Fruit fly (Drosophila melanogaster) whole organism, embryonic: ENCODE results near the gene CG9133.

Source experiments
- Atf6 ChIP-seq: fragments of 200-800 bp; sonication (Bioruptor generic); IDR thresholded peaks from 2 replicates; pipeline ENCODE4 v1.3.6; 2022; ENCODE audit warnings: missing biosample characterization, missing genetic modification characterization
- CG10274 ChIP-seq: fragments of 200-800 bp; sonication (Bioruptor generic); optimal IDR thresholded peaks from 3 replicates; lab custom pipeline; 2017; ENCODE audit warnings: missing biosample characterization, mild to moderate bottlenecking, missing genetic modification characterization
- CG10366 ChIP-seq: fragments of 200-800 bp; sonication (Bioruptor generic); IDR thresholded peaks from 2 replicates; pipeline ENCODE4 v1.3.6; 2022; ENCODE audit warnings: missing biosample characterization, missing genetic modification characterization
- CG10431 ChIP-seq: fragments of 200-800 bp; sonication (Bioruptor generic); optimal IDR thresholded peaks from 3 replicates; lab custom pipeline; 2018; ENCODE audit warnings: missing biosample characterization, mild to moderate bottlenecking, missing genetic modification characterization
- CG11093 ChIP-seq: fragments of 200-800 bp; sonication (Bioruptor generic); IDR thresholded peaks from 3 replicates; pipeline ENCODE4 v1.3.6; 2022; ENCODE audit warnings: missing biosample characterization, missing genetic modification characterization
- CG11398 ChIP-seq: fragments of 200-800 bp; sonication (Bioruptor generic); optimal IDR thresholded peaks from 2 replicates; lab custom pipeline; 2016; ENCODE audit warnings: missing biosample characterization, missing genetic modification characterization
- CG12071 ChIP-seq: fragments of 200-800 bp; sonication (Bioruptor generic); optimal IDR thresholded peaks from 3 replicates; lab custom pipeline; 2018; ENCODE audit warnings: missing biosample characterization, mild to moderate bottlenecking, missing genetic modification characterization
- CG12219 ChIP-seq: fragments of 200-800 bp; sonication (Bioruptor generic); optimal IDR thresholded peaks from 3 replicates; lab custom pipeline; 2018; ENCODE audit warnings: missing biosample characterization, mild to moderate bottlenecking, missing genetic modification characterization
- CG1233 ChIP-seq: fragments of 200-800 bp; sonication (Bioruptor generic); optimal IDR thresholded peaks from 4 replicates; lab custom pipeline; 2018; ENCODE audit warnings: missing biosample characterization, mild to moderate bottlenecking, missing genetic modification characterization
- CG14050 ChIP-seq: fragments of 200-800 bp; sonication (Bioruptor generic); IDR thresholded peaks from 3 replicates; pipeline ENCODE4 v1.3.6; 2022; ENCODE audit warnings: missing biosample characterization, missing genetic modification characterization
- CG17612 ChIP-seq: fragments of 200-800 bp; sonication (Bioruptor generic); IDR thresholded peaks from 2 replicates; pipeline ENCODE4 v1.3.6; 2022; ENCODE audit warnings: missing biosample characterization, missing genetic modification characterization
- CG18476 ChIP-seq: fragments of 200-800 bp; sonication (Bioruptor generic); optimal IDR thresholded peaks from 2 replicates; lab custom pipeline; 2016; ENCODE audit warnings: missing biosample characterization, mild to moderate bottlenecking, missing genetic modification characterization
- CG18619 ChIP-seq: fragments of 200-800 bp; sonication (Bioruptor generic); optimal IDR thresholded peaks from 3 replicates; lab custom pipeline; 2017; ENCODE audit warnings: missing biosample characterization, mild to moderate bottlenecking, missing genetic modification characterization
- CG2116 ChIP-seq: fragments of 200-800 bp; sonication (Bioruptor generic); optimal IDR thresholded peaks from 3 replicates; lab custom pipeline; 2018; ENCODE audit warnings: missing biosample characterization, mild to moderate bottlenecking, missing genetic modification characterization
- CG2120 ChIP-seq: fragments of 200-800 bp; sonication (Bioruptor generic); optimal IDR thresholded peaks from 3 replicates; lab custom pipeline; 2016; ENCODE audit warnings: missing biosample characterization, missing genetic modification characterization
- CG2875 ChIP-seq: fragments of 200-800 bp; sonication (Bioruptor generic); optimal IDR thresholded peaks from 2 replicates; lab custom pipeline; 2017; ENCODE audit warnings: missing biosample characterization, mild to moderate bottlenecking, missing genetic modification characterization, missing genetic modification reagents
- CG3163 ChIP-seq: fragments of 200-800 bp; sonication (Bioruptor generic); optimal IDR thresholded peaks from 3 replicates; lab custom pipeline; 2016; ENCODE audit warnings: missing biosample characterization, missing genetic modification characterization
- CG32532 ChIP-seq: fragments of 200-800 bp; sonication (Bioruptor generic); IDR thresholded peaks from 2 replicates; pipeline ENCODE4 v1.3.6; 2022; ENCODE audit warnings: missing biosample characterization, missing genetic modification characterization
- CG3407 ChIP-seq: fragments of 200-800 bp; sonication (Bioruptor generic); optimal IDR thresholded peaks from 2 replicates; lab custom pipeline; 2018; ENCODE audit warnings: missing biosample characterization, mild to moderate bottlenecking, missing genetic modification characterization
- CG34422 ChIP-seq: fragments of 200-800 bp; sonication (Bioruptor generic); IDR thresholded peaks from 3 replicates; pipeline ENCODE4 v1.3.6; 2022; ENCODE audit warnings: missing biosample characterization, missing genetic modification characterization
- CG4854 ChIP-seq: fragments of 200-800 bp; sonication (Bioruptor generic); optimal IDR thresholded peaks from 2 replicates; lab custom pipeline; 2016; ENCODE audit warnings: missing biosample characterization, missing genetic modification characterization, inconsistent platforms
- CG5180 ChIP-seq: fragments of 200-800 bp; sonication (Bioruptor generic); optimal IDR thresholded peaks from 3 replicates; lab custom pipeline; 2017; ENCODE audit warnings: missing biosample characterization, missing genetic modification characterization, mild to moderate bottlenecking, moderate library complexity, missing genetic modification reagents
- CG5953 ChIP-seq: fragments of 200-800 bp; sonication (Bioruptor generic); IDR thresholded peaks from 2 replicates; pipeline ENCODE4 v1.3.6; 2022; ENCODE audit warnings: missing biosample characterization, missing genetic modification characterization
- CG6689 ChIP-seq: fragments of 200-800 bp; sonication (Bioruptor generic); IDR thresholded peaks from 2 replicates; pipeline ENCODE4 v1.3.6; 2022; ENCODE audit warnings: missing biosample characterization, missing genetic modification characterization
- Chrac-16 ChIP-seq: fragments of 200-800 bp; sonication (Bioruptor generic); optimal IDR thresholded peaks from 3 replicates; lab custom pipeline; 2016; ENCODE audit warnings: missing biosample characterization, missing genetic modification characterization
- HLH4C ChIP-seq: fragments of 200-800 bp; sonication (Bioruptor generic); IDR thresholded peaks from 3 replicates; pipeline ENCODE4 v1.3.6; 2022; ENCODE audit warnings: missing biosample characterization, missing genetic modification characterization; ENCODE audit not compliant: partially characterized antibody
- HLHmδ ChIP-seq: fragments of 200-800 bp; sonication (Bioruptor generic); optimal IDR thresholded peaks from 2 replicates; lab custom pipeline; 2018; ENCODE audit warnings: missing biosample characterization, mild to moderate bottlenecking, missing genetic modification characterization, moderate library complexity
- Hsf ChIP-seq: fragments of 200-800 bp; sonication (Bioruptor generic); optimal IDR thresholded peaks from 3 replicates; lab custom pipeline; 2016; ENCODE audit warnings: missing biosample characterization, missing genetic modification characterization
- MBD-R2 ChIP-seq: fragments of 200-800 bp; sonication (Bioruptor generic); IDR thresholded peaks from 2 replicates; pipeline ENCODE4 v1.3.6; 2022; ENCODE audit warnings: missing biosample characterization, missing genetic modification characterization
- Poxn ChIP-seq: fragments of 200-800 bp; sonication (Bioruptor generic); IDR thresholded peaks from 2 replicates; pipeline ENCODE4 v1.3.6; 2022; ENCODE audit warnings: missing biosample characterization, missing genetic modification characterization
- Rfx ChIP-seq: fragments of 200-800 bp; sonication (Bioruptor generic); IDR thresholded peaks from 2 replicates; pipeline ENCODE4 v1.3.6; 2022; ENCODE audit warnings: missing biosample characterization, missing genetic modification characterization
- Scr ChIP-seq: fragments of 200-800 bp; sonication (Bioruptor generic); IDR thresholded peaks from 2 replicates; pipeline ENCODE4 v1.3.6; 2022; ENCODE audit warnings: missing biosample characterization, missing genetic modification characterization; ENCODE audit not compliant: partially characterized antibody
- Xrp1 ChIP-seq: fragments of 200-800 bp; sonication (Bioruptor generic); IDR thresholded peaks from 2 replicates; pipeline ENCODE4 v1.3.6; 2022; ENCODE audit warnings: missing biosample characterization, missing genetic modification characterization
- ci ChIP-seq: fragments of 200-800 bp; sonication (Bioruptor generic); IDR thresholded peaks from 3 replicates; pipeline ENCODE4 v1.3.6; 2022; ENCODE audit warnings: missing biosample characterization, missing genetic modification characterization
- corto ChIP-seq: fragments of 200-800 bp; sonication (Bioruptor generic); optimal IDR thresholded peaks from 2 replicates; lab custom pipeline; 2016; ENCODE audit warnings: missing biosample characterization, mild to moderate bottlenecking, missing genetic modification characterization, moderate library complexity
- exex ChIP-seq: fragments of 200-800 bp; sonication (Bioruptor generic); optimal IDR thresholded peaks from 4 replicates; lab custom pipeline; 2018; ENCODE audit warnings: missing biosample characterization, mild to moderate bottlenecking, missing genetic modification characterization, moderate library complexity
- fd3F ChIP-seq: fragments of 200-800 bp; sonication (Bioruptor generic); optimal IDR thresholded peaks from 2 replicates; lab custom pipeline; 2018; ENCODE audit warnings: missing biosample characterization, mild to moderate bottlenecking, missing genetic modification characterization, moderate library complexity
- fru ChIP-seq: fragments of >200 bp; optimal IDR thresholded peaks from 2 replicates; lab custom pipeline; 2017
- ftz-f1 ChIP-seq: fragments of 200-800 bp; sonication (Bioruptor generic); optimal IDR thresholded peaks from 2 replicates; lab custom pipeline; 2016; ENCODE audit warnings: missing biosample characterization, missing genetic modification characterization
- fu2 ChIP-seq: fragments of 200-800 bp; sonication (Bioruptor generic); optimal IDR thresholded peaks from 2 replicates; lab custom pipeline; 2016; ENCODE audit warnings: missing biosample characterization, missing genetic modification characterization
- gce ChIP-seq: fragments of 200-800 bp; sonication (Bioruptor generic); IDR thresholded peaks from 3 replicates; pipeline ENCODE4 v1.3.6; 2022; ENCODE audit warnings: missing biosample characterization, missing genetic modification characterization
- gfzf ChIP-seq: fragments of 200-800 bp; sonication (Bioruptor generic); optimal IDR thresholded peaks from 2 replicates; lab custom pipeline; 2016; ENCODE audit warnings: missing biosample characterization, mild to moderate bottlenecking, missing genetic modification characterization, moderate library complexity
- grau ChIP-seq: fragments of 200-800 bp; optimal IDR thresholded peaks from 3 replicates; lab custom pipeline; 2019; ENCODE audit warnings: missing biosample characterization, mild to moderate bottlenecking, missing genetic modification characterization, moderate library complexity
- jing ChIP-seq: fragments of 200-800 bp; sonication (Bioruptor generic); optimal IDR thresholded peaks from 2 replicates; lab custom pipeline; 2018; ENCODE audit warnings: missing biosample characterization, mild to moderate bottlenecking, missing genetic modification characterization
- jumu ChIP-seq: fragments of 200-800 bp; sonication (Bioruptor generic); optimal IDR thresholded peaks from 3 replicates; lab custom pipeline; 2016; ENCODE audit warnings: missing biosample characterization, missing genetic modification characterization
- lov ChIP-seq, 2 experiments: fragments of 200-800 bp in 1 of 2; fragments of >200 bp in 1 of 2; sonication (Bioruptor generic) in 1 of 2; IDR thresholded peaks in 1 of 2; optimal IDR thresholded peaks in 1 of 2; 2 replicates in 1 of 2; 3 replicates in 1 of 2; pipeline versions ENCODE4 v1.3.6 to Lab custom; 2017 to 2022; ENCODE audit warnings: missing biosample characterization in 1 of 2, missing genetic modification characterization in 1 of 2
- luna ChIP-seq: fragments of 200-800 bp; sonication (Bioruptor generic); optimal IDR thresholded peaks from 2 replicates; lab custom pipeline; 2016; ENCODE audit warnings: missing biosample characterization, missing genetic modification characterization
- ssp ChIP-seq: fragments of 200-800 bp; sonication (Bioruptor generic); IDR thresholded peaks from 2 replicates; pipeline ENCODE4 v1.3.6; 2022; ENCODE audit warnings: missing biosample characterization, missing genetic modification characterization
- vvl ChIP-seq: fragments of 200-800 bp; sonication (Bioruptor generic); IDR thresholded peaks from 2 replicates; pipeline ENCODE4 v1.3.6; 2022; ENCODE audit warnings: missing biosample characterization, missing genetic modification characterization
- zen2 ChIP-seq: fragments of 200-800 bp; sonication (Bioruptor generic); IDR thresholded peaks from 3 replicates; pipeline ENCODE4 v1.3.6; 2022; ENCODE audit warnings: missing biosample characterization, missing genetic modification characterization; ENCODE audit not compliant: partially characterized antibody

Gene CG9133

dm6 chr3L:1247627-1248295 is 4.1 kb upstream of the CG9133 start, which contains the start of the genes Psf1 and Sac1 (continued):
- TF ChIP-seq grau (tag; lab: Kevin White, UChicago) (peak; percentile 58), jing (GFP tag; lab: Kevin White, UChicago) (no peak), gfzf (peak; percentile 56), CG11093 (GFP tag; lab: Robert Waterston, UW) (no peak), CG2120 (peak; percentile 78), corto (GFP tag; lab: Kevin White, UChicago) (no peak), Hsf (peak; percentile 57), CG34422 (GFP tag; lab: Robert Waterston, UW) (peak; percentile 58; the same call in 1 of the 3 replicates), ci (GFP tag; lab: Robert Waterston, UW) (0 out of 3 replicates have a peak, but pooled peaks have one; percentile 27), CG10431 (GFP tag; lab: Kevin White, UChicago) (no peak), HLHmδ (GFP tag; lab: Kevin White, UChicago) (no peak), Xrp1 (GFP tag; lab: Robert Waterston, UW) (peak; percentile 45; the same call in 1 of the 2 replicates), CG18619 (no peak), exex (tag; lab: Kevin White, UChicago) (no peak), Rfx (GFP tag; lab: Robert Waterston, UW) (peak; percentile 60; the same call in 1 of the 2 replicates), CG10366 (GFP tag; lab: Robert Waterston, UW) (peak; percentile 44; the same call in 1 of the 2 replicates), gce (GFP tag; lab: Robert Waterston, UW) (no peak), CG12219 (GFP tag; lab: Kevin White, UChicago) (no peak), CG14050 (GFP tag; lab: Robert Waterston, UW) (no peak), MBD-R2 (peak; percentile 65; the same call in 1 of the 2 replicates), Chrac-16 (peak; percentile 51), CG10274 (no peak), CG12071 (GFP tag; lab: Kevin White, UChicago) (no peak), fd3F (GFP tag; lab: Kevin White, UChicago) (no peak), CG3407 (no peak), CG11398 (GFP tag; lab: Kevin White, UChicago) (no peak), Atf6 (no peak), CG2875 (GFP tag; lab: Kevin White, UChicago) (no peak), CG2116 (peak; percentile 61), CG18476 (no peak), Poxn (GFP tag; lab: Robert Waterston, UW) (no peak), luna (GFP tag; lab: Kevin White, UChicago) (no peak), fru (lab: Kevin White, UChicago) (no peak), CG1233 (GFP tag; lab: Kevin White, UChicago) (no peak), CG3163 (GFP tag; lab: Kevin White, UChicago) (peak; percentile 32), CG5953 (GFP tag; lab: Robert Waterston, UW) (no peak), CG5180 (GFP tag; lab: Kevin White, UChicago) (no peak), fu2 (peak; percentile 77), Scr (peak; percentile 95), HLH4C (GFP tag; lab: Robert Waterston, UW) (peak; percentile 72), CG6689 (GFP tag; lab: Robert Waterston, UW) (peak; percentile 41; the same call in 1 of the 2 replicates), zen2 (GFP tag; lab: Robert Waterston, UW) (peak; percentile 53; the same call in 1 of the 3 replicates), CG4854 (GFP tag; lab: Kevin White, UChicago) (no peak), CG32532 (GFP tag; lab: Robert Waterston, UW) (peak; percentile 59), CG17612 (no peak), jumu (GFP tag; lab: Kevin White, UChicago) (peak; percentile 57), vvl (GFP tag; lab: Robert Waterston, UW) (no peak), lov (optimal IDR thresholded peaks at IDR 0.05; lab: Kevin White, UChicago) (no peak), lov (GFP tag; IDR thresholded peaks at IDR 0.05; lab: Robert Waterston, UW) (no peak), ftz-f1 (GFP tag; lab: Kevin White, UChicago) (no peak), ssp (peak; percentile 91)
